Fruit fly (Drosophila melanogaster): ENCODE data around the gene LysP.

dm6 chr3L:1195202-1195601 lies 23.3 kb downstream of the LysP start, which contains the start of gene LysX:
- TF ChIP-seq CG15710 (tag; optimal IDR thresholded peaks at IDR 0.05), result no peak
- no peak for TF ChIP-seq fd96Ca (GFP tag; IDR thresholded peaks at IDR 0.05)
- TF ChIP-seq CG8301 (tag; optimal IDR thresholded peaks at IDR 0.05), result no peak
